Fruit fly (Drosophila melanogaster) whole organism, pupa: ENCODE results near the gene Pomp.
A peak's percentile ranks its signal among the peaks of the same experiment; 100 is the strongest.

Source experiments
- CG10348 ChIP-seq: fragments of 200-800 bp; sonication (Bioruptor generic); IDR thresholded peaks from 2 replicates; pipeline ENCODE4 v1.3.6; 2022; ENCODE audit warnings: missing biosample characterization, missing genetic modification characterization
- CG12605 ChIP-seq: fragments of 200-800 bp; sonication (Bioruptor generic); IDR thresholded peaks from 2 replicates; pipeline ENCODE4 v1.3.6; 2022; ENCODE audit warnings: missing biosample characterization, missing genetic modification characterization
- CG13204 ChIP-seq: fragments of 200-800 bp; sonication (Bioruptor generic); optimal IDR thresholded peaks from 2 replicates; lab custom pipeline; 2018; ENCODE audit warnings: missing biosample characterization, mild to moderate bottlenecking, missing genetic modification characterization, moderate library complexity
- CG14655 ChIP-seq: fragments of 200-800 bp; sonication (Bioruptor generic); optimal IDR thresholded peaks from 3 replicates; lab custom pipeline; 2017; ENCODE audit warnings: mild to moderate bottlenecking, missing biosample characterization, missing genetic modification reagents, missing genetic modification characterization
- CG15710 ChIP-seq: fragments of 200-800 bp; sonication (Bioruptor generic); optimal IDR thresholded peaks from 2 replicates; lab custom pipeline; 2018; ENCODE audit warnings: missing biosample characterization, mild to moderate bottlenecking, missing genetic modification characterization, moderate library complexity
- CG17806 ChIP-seq: fragments of 200-800 bp; sonication (Bioruptor generic); optimal IDR thresholded peaks from 2 replicates; lab custom pipeline; 2018; ENCODE audit warnings: missing biosample characterization, mild to moderate bottlenecking, missing genetic modification characterization, moderate library complexity
- CG32121 ChIP-seq: fragments of 200-800 bp; sonication (Bioruptor generic); IDR thresholded peaks from 2 replicates; pipeline ENCODE4 v1.3.6; 2022; ENCODE audit warnings: missing biosample characterization, missing genetic modification characterization
- CG34367 ChIP-seq: fragments of 200-800 bp; sonication (Bioruptor generic); optimal IDR thresholded peaks from 2 replicates; lab custom pipeline; 2018; ENCODE audit warnings: missing biosample characterization, mild to moderate bottlenecking, missing genetic modification characterization
- CG4496 ChIP-seq: fragments of 200-800 bp; sonication (Bioruptor generic); IDR thresholded peaks from 3 replicates; pipeline ENCODE4 v1.3.6; 2022; ENCODE audit warnings: missing biosample characterization, missing genetic modification characterization
- CG8159 ChIP-seq: fragments of 200-800 bp; sonication (Bioruptor generic); optimal IDR thresholded peaks from 3 replicates; lab custom pipeline; 2018; ENCODE audit warnings: missing biosample characterization, mild to moderate bottlenecking, missing genetic modification characterization, moderate library complexity
- CG8301 ChIP-seq: fragments of 200-800 bp; sonication (Bioruptor generic); optimal IDR thresholded peaks from 2 replicates; lab custom pipeline; 2018; ENCODE audit warnings: missing biosample characterization, mild to moderate bottlenecking, missing genetic modification characterization
- CG9948 ChIP-seq: fragments of 200-800 bp; sonication (Bioruptor generic); optimal IDR thresholded peaks from 2 replicates; lab custom pipeline; 2018; ENCODE audit warnings: missing biosample characterization, mild to moderate bottlenecking, missing genetic modification characterization, moderate library complexity
- D1 ChIP-seq: fragments of 200-800 bp; sonication (Bioruptor generic); optimal IDR thresholded peaks from 2 replicates; lab custom pipeline; 2018; ENCODE audit warnings: missing biosample characterization, mild to moderate bottlenecking, missing genetic modification characterization, moderate library complexity
- EcR ChIP-seq: fragments of 200-800 bp; sonication (Bioruptor generic); optimal IDR thresholded peaks from 3 replicates; lab custom pipeline; 2019; ENCODE audit warnings: missing biosample characterization, missing genetic modification characterization, mild to moderate bottlenecking, moderate library complexity, missing genetic modification reagents
- Ets98B ChIP-seq: fragments of 200-800 bp; sonication (Bioruptor generic); IDR thresholded peaks from 2 replicates; pipeline ENCODE4 v1.3.6; 2022; ENCODE audit warnings: missing biosample characterization, missing genetic modification characterization
- Pif1A ChIP-seq: fragments of 200-800 bp; sonication (Bioruptor generic); optimal IDR thresholded peaks from 3 replicates; lab custom pipeline; 2016; ENCODE audit warnings: missing biosample characterization, missing genetic modification characterization
- Pif1B ChIP-seq: fragments of 200-800 bp; sonication (Bioruptor generic); optimal IDR thresholded peaks from 3 replicates; lab custom pipeline; 2016; ENCODE audit warnings: missing biosample characterization, missing genetic modification characterization
- Snoo ChIP-seq: fragments of 200-800 bp; sonication (Bioruptor generic); optimal IDR thresholded peaks from 3 replicates; lab custom pipeline; 2017; ENCODE audit warnings: missing biosample characterization, mild to moderate bottlenecking, missing genetic modification characterization, inconsistent platforms
- fd96Ca ChIP-seq: fragments of 200-800 bp; sonication (Bioruptor generic); IDR thresholded peaks from 3 replicates; pipeline ENCODE4 v1.3.6; 2022; ENCODE audit warnings: missing biosample characterization, missing genetic modification characterization
- gl ChIP-seq: fragments of 200-800 bp; sonication (Bioruptor generic); optimal IDR thresholded peaks from 2 replicates; lab custom pipeline; 2018; ENCODE audit warnings: missing biosample characterization, mild to moderate bottlenecking, missing genetic modification characterization
- rn ChIP-seq: fragments of 200-800 bp; sonication (Bioruptor generic); IDR thresholded peaks from 2 replicates; pipeline ENCODE4 v1.3.6; 2022; ENCODE audit warnings: missing biosample characterization, missing genetic modification characterization

Pomp gene

DNA sequence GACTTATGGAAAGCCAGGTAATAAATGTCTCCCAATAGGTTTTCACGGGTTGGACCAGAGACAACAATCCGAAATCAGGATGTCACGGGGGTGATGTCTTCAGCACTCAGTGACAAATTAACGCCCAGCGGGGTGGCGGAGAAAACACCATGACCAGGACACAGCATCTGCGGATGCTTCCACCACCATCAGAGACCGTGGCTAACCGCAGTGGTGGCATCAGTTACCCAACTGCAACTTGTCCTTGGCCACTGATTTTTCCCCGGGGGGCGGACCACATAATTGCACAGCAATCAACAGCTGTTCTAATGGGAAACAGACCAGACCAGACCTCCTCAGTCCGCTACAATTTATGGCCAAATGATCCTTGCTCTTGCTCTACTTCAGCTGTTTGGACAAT is 9.1 kb upstream of the Pomp start:
- TF ChIP-seq CG15710 (tag; lab: Kevin White, UChicago), result no peak
- no peak for TF ChIP-seq CG13204 (GFP tag; lab: Kevin White, UChicago)
- no peak for TF ChIP-seq D1
- TF ChIP-seq rn (GFP tag; lab: Robert Waterston, UW), result no peak
- TF ChIP-seq CG8159 (tag; lab: Kevin White, UChicago), result no peak
- no peak for TF ChIP-seq CG10348 (GFP tag; lab: Robert Waterston, UW)
- no peak for TF ChIP-seq Ets98B (GFP tag; lab: Robert Waterston, UW)
- no peak for TF ChIP-seq CG4496
- no peak for TF ChIP-seq Snoo (tag; lab: Kevin White, UChicago)
- no peak for TF ChIP-seq EcR (GFP tag; lab: Kevin White, UChicago)
- no peak for TF ChIP-seq CG9948 (tag; lab: Kevin White, UChicago)
- no peak for TF ChIP-seq CG32121 (GFP tag; lab: Robert Waterston, UW)

DNA sequence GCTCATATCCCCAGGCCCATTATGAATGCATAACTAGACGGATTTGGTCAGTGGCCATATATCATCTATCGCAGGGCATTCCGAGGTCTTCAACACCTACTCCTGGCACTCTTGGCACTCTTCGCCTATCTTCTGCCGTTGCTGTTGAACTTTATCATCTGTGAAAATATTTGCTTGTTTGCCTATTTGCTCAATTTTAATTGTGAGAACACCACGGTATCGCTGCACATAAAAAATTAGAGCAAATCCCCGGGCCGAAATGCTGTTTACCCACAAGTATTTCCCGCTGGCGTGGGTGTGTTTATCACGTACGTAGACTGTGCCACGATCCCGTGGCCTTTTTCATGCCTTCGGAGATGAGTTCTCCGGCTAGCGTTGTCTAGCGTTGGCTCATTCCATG is 6.7 kb upstream of the Pomp start:
- TF ChIP-seq Pif1B (no peak), CG32121 (GFP tag; lab: Robert Waterston, UW) (no peak), Pif1A (GFP tag; lab: Kevin White, UChicago) (no peak), CG13204 (GFP tag; lab: Kevin White, UChicago) (no peak), CG34367 (tag; lab: Kevin White, UChicago) (no peak), CG17806 (tag; lab: Kevin White, UChicago) (no peak), CG10348 (GFP tag; lab: Robert Waterston, UW) (no peak), CG8301 (tag; lab: Kevin White, UChicago) (no peak), fd96Ca (GFP tag; lab: Robert Waterston, UW) (no peak), CG8159 (tag; lab: Kevin White, UChicago) (no peak), gl (tag; lab: Kevin White, UChicago) (no peak), CG4496 (no peak), CG14655 (no peak), Snoo (tag; lab: Kevin White, UChicago) (no peak), CG12605 (GFP tag; lab: Robert Waterston, UW) (no peak), CG15710 (tag; lab: Kevin White, UChicago) (no peak)

DNA sequence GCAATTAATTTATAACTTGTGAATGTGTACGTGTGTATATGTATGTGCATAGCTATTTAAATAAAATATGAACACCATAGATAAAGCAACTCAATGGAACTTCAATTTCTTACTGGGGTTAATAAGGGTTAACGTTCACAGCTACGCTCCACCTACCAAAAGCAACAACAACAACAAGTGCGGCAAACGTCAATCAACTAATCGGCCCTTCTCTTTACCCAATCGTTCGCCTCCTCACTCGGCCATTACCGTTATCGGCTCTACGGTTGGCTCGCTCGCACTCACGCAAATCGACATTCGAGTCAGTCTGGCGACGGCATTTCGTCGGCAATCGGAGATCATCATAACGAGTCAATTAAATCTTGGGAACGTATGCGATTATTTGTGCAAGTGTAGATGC is 4.4 kb upstream of the Pomp start:
- TF ChIP-seq CG14655, result no peak
- TF ChIP-seq CG4496, result no peak
- no peak for TF ChIP-seq CG12605 (GFP tag; lab: Robert Waterston, UW)
- TF ChIP-seq Ets98B (GFP tag; lab: Robert Waterston, UW), result no peak
- TF ChIP-seq CG34367 (tag; lab: Kevin White, UChicago), result no peak
- TF ChIP-seq CG10348 (GFP tag; lab: Robert Waterston, UW), result no peak
- TF ChIP-seq CG13204 (GFP tag; lab: Kevin White, UChicago), result no peak
- no peak for TF ChIP-seq gl (tag; lab: Kevin White, UChicago)
- no peak for TF ChIP-seq CG8159 (tag; lab: Kevin White, UChicago)
- no peak for TF ChIP-seq Snoo (tag; lab: Kevin White, UChicago)
- no peak for TF ChIP-seq CG9948 (tag; lab: Kevin White, UChicago)
- no peak for TF ChIP-seq D1
- TF ChIP-seq CG15710 (tag; lab: Kevin White, UChicago), result no peak

DNA sequence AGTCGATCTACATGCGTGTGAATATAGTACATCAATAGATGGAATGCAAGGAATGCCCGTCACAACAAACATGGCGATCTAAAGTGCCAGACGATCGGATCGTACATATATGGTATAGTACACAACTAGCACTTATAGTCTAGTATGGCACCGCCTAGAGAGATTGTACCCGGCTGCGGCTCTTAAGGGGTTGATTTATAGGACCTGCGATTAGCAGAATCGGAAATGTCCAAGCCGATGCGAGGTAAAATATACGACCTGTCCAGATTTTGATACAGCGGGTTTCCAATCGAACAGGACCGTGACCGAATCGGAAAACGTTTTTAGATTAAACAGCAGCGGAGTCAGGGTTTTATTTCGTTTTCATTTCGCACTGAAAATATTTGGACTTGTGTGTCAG is 3.5 kb upstream of the Pomp start:
- TF ChIP-seq CG9948 (tag; lab: Kevin White, UChicago) (no peak), Ets98B (GFP tag; lab: Robert Waterston, UW) (no peak), Pif1B (no peak), CG15710 (tag; lab: Kevin White, UChicago) (no peak), CG14655 (no peak), CG17806 (tag; lab: Kevin White, UChicago) (no peak), CG8159 (tag; lab: Kevin White, UChicago) (no peak)

DNA sequence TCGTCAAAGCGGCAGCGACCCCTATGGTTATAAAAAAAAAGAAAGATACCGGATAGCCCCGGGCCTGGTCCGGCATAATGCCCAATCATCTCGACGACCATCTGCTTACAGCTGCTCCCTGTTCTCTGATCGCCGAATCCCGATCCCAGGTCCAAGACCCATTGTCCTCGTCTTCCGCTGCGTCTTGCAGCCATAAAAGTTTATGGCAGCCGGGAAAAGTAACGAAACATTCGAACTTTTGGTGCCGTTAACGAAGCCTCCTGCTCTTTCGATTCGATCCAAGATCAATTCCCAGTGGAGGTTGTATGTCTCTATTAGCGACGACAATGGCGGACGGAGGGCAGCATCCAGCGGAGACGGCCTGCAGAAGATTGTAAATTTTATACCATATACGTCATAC is 2.1 kb upstream of the Pomp start:
- TF ChIP-seq CG13204 (GFP tag; lab: Kevin White, UChicago) (no peak), CG15710 (tag; lab: Kevin White, UChicago) (no peak), CG9948 (tag; lab: Kevin White, UChicago) (no peak), CG32121 (GFP tag; lab: Robert Waterston, UW) (no peak)

DNA sequence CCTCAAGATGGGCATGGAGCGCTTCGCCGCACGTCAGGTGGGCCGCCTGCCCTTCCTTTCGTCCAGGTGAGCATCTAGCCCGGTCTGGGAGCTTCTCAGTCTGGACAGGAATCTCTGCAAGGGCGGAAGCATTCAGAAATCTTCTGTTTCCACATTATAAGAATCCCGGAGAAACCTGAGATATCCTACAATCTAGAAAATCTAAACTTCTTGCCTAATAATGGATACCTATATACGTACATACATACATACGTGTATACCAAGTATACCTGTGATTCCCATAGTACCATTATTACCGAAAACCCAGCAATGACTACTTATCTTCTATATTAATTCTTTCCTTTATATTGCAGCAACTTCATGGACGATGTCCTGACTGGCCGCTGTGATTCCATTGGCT is 594 bp downstream of the Pomp start:
- TF ChIP-seq Ets98B (GFP tag; lab: Robert Waterston, UW), result no peak
- TF ChIP-seq rn (GFP tag; lab: Robert Waterston, UW), result 0 out of 2 replicates have a peak, but pooled peaks have one; percentile 9
- TF ChIP-seq CG8301 (tag; lab: Kevin White, UChicago), result no peak
- no peak for TF ChIP-seq Pif1B
- TF ChIP-seq CG34367 (tag; lab: Kevin White, UChicago), result no peak

DNA sequence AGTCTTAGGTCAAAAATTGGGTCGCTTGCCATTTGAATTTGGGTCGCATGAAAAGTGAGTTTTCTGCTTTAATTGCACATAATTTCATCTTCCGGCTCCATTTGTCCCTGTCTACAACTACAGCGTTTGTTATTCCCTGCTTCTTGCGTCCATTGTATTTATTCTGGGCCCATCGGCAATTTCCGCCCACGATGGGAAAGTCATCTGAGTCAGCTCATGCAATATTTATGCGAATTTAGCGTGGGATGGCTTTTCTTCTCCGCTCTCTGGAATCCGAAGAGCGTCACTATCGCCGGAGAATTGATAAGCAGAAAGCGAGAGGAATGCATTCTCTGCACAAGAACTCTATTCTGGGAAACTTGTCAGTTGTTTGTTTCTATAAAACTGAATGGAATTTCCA is 5.1 kb downstream of the Pomp start:
- TF ChIP-seq CG12605 (GFP tag; lab: Robert Waterston, UW), result no peak
- no peak for TF ChIP-seq CG17806 (tag; lab: Kevin White, UChicago)
- no peak for TF ChIP-seq CG32121 (GFP tag; lab: Robert Waterston, UW)
- no peak for TF ChIP-seq CG4496
- no peak for TF ChIP-seq CG10348 (GFP tag; lab: Robert Waterston, UW)
- no peak for TF ChIP-seq CG8301 (tag; lab: Kevin White, UChicago)
- TF ChIP-seq CG8159 (tag; lab: Kevin White, UChicago), result no peak
- TF ChIP-seq Ets98B (GFP tag; lab: Robert Waterston, UW), result no peak
- TF ChIP-seq Snoo (tag; lab: Kevin White, UChicago), result no peak
- no peak for TF ChIP-seq rn (GFP tag; lab: Robert Waterston, UW)
- TF ChIP-seq fd96Ca (GFP tag; lab: Robert Waterston, UW), result no peak
- TF ChIP-seq CG34367 (tag; lab: Kevin White, UChicago), result no peak
